Fruit fly (Drosophila melanogaster): ENCODE measurements around the gene TM9SF2.

Gene TM9SF2

DNA sequence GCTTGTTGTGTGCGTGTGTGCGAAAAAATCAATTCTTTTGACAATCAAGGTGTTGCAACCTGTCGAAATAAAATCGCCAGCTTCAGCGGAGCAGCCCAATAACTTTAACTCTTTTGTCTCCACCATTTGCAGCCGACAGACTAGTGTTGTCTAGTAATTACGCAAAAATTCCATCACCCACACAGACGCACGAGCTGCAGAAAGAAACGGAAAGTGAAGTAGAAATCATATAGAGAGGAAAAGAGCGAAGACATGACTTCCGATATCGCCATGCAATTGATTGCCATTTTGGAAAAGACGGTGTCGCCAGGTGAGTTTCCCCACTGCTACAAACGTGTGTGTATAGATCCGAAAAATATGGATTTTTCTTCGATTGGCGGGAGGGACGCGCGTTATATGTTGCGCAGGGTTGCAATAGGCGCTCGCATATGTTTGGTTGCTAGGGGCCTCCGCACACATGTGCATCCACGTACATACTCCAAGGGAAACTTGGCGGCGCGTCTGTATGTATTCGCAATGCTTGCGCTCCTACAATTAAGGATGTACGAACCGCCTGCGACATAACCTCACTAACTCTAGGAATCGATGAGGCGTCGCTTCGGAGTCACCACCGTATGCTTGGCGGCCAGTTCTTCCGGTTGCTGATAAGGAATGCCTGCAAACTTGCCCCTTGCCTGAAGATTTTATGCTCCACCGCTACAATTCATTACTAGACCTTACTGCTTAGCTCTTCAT lies 1.2 kb upstream of the TM9SF2 start (continued):
- TF ChIP-seq CG2202 (tag; optimal IDR thresholded peaks at IDR 0.05) (no peak), crp (GFP tag; optimal IDR thresholded peaks at IDR 0.05) (peak in 1 of 2 experiments; percentile 52), HLH3B (GFP tag; IDR thresholded peaks at IDR 0.05) (no peak), Nf-YC (tag; optimal IDR thresholded peaks at IDR 0.05) (no peak), CG3847 (GFP tag; IDR thresholded peaks at IDR 0.05) (no peak), ab (GFP tag; optimal IDR thresholded peaks at IDR 0.05) (no peak), Ets65A (GFP tag) (no peak), gcm (GFP tag; optimal IDR thresholded peaks at IDR 0.05) (no peak), HLH4C (GFP tag; IDR thresholded peaks at IDR 0.05; ENCODE audit: partially characterized antibody) (no peak), CG16863 (GFP tag; optimal IDR thresholded peaks at IDR 0.05) (no peak), nom (GFP tag; optimal IDR thresholded peaks at IDR 0.05) (peak; percentile 30), HLH54F (GFP tag; optimal IDR thresholded peaks at IDR 0.05) (no peak), CG31365 (tag; optimal IDR thresholded peaks at IDR 0.05) (no peak), CG42726 (GFP tag; IDR thresholded peaks at IDR 0.05; ENCODE audit: partially characterized antibody) (no peak), zen2 (GFP tag; IDR thresholded peaks at IDR 0.05; ENCODE audit: partially characterized antibody) (0 out of 3 replicates have a peak, but pooled peaks have one; percentile 23), Lhr (GFP tag; optimal IDR thresholded peaks at IDR 0.05) (no peak), hb (GFP tag; IDR thresholded peaks at IDR 0.05; ENCODE audit: partially characterized antibody) (no peak), sd (tag; optimal IDR thresholded peaks at IDR 0.05) (peak; percentile 69), CG3838 (GFP tag; optimal IDR thresholded peaks at IDR 0.05) (no peak), twi (tag; optimal IDR thresholded peaks at IDR 0.05) (peak; percentile 15), CG3281 (GFP tag; optimal IDR thresholded peaks at IDR 0.05) (peak; percentile 6), stc (GFP tag; IDR thresholded peaks at IDR 0.05) (0 out of 2 replicates have a peak, but pooled peaks have one; percentile 21), Rfx (GFP tag; IDR thresholded peaks at IDR 0.05) (peak; percentile 39; the same call in 1 of the 2 replicates), zfh1 (GFP tag; IDR thresholded peaks at IDR 0.05) (0 out of 3 replicates have a peak, but pooled peaks have one; percentile 34), CG10366 (GFP tag; IDR thresholded peaks at IDR 0.05) (no peak), gsb-n (tag; optimal IDR thresholded peaks at IDR 0.05) (no peak), fd96Cb (tag; optimal IDR thresholded peaks at IDR 0.05) (no peak), cg (GFP tag; optimal IDR thresholded peaks at IDR 0.05) (peak; percentile 70), D (optimal IDR thresholded peaks at IDR 0.05) (no peak), D (GFP tag; optimal IDR thresholded peaks at IDR 0.05) (no peak), cad (GFP tag; optimal IDR thresholded peaks at IDR 0.05) (no peak), dm (GFP tag; optimal IDR thresholded peaks at IDR 0.05) (peak; percentile 66), MESR4 (GFP tag; optimal IDR thresholded peaks at IDR 0.05) (peak; percentile 38), CG15479 (GFP tag; optimal IDR thresholded peaks at IDR 0.05) (peak; percentile 52), Pdp1 (GFP tag; optimal IDR thresholded peaks at IDR 0.05) (peak in 1 of 2 experiments; percentile 78), Mad (GFP tag; optimal IDR thresholded peaks at IDR 0.05) (no peak), onecut (GFP tag; IDR thresholded peaks at IDR 0.05) (peak; percentile 63), crol (GFP tag; IDR thresholded peaks at IDR 0.05) (no peak), MBD-R2 (GFP tag; IDR thresholded peaks at IDR 0.05) (peak; percentile 15; the same call in 1 of the 2 replicates), YL-1 (GFP tag; optimal IDR thresholded peaks at IDR 0.05) (peak; percentile 14), CG9797 (GFP tag; optimal IDR thresholded peaks at IDR 0.05) (no peak), sna (GFP tag; IDR thresholded peaks at IDR 0.05; ENCODE audit: partially characterized antibody) (0 out of 2 replicates have a peak, but pooled peaks have one; percentile 8), Oli (tag; optimal IDR thresholded peaks at IDR 0.05) (no peak), Poxn (GFP tag; IDR thresholded peaks at IDR 0.05) (no peak), CoRest (tag; optimal IDR thresholded peaks at IDR 0.05) (no peak), Hr78 (GFP tag; optimal IDR thresholded peaks at IDR 0.05) (no peak), CG43689 (GFP tag; IDR thresholded peaks at IDR 0.05) (no peak), CG12744 (GFP tag; optimal IDR thresholded peaks at IDR 0.05) (no peak), CG11560 (tag; IDR thresholded peaks at IDR 0.05) (no peak)
